Fruit fly (Drosophila melanogaster) whole organism, embryonic: ENCODE data around the gene CG14196.

Source experiments
- Asciz ChIP-seq: fragments of 200-800 bp; sonication (Bioruptor generic); optimal IDR thresholded peaks from 2 replicates; lab custom pipeline; 2017; ENCODE audit warnings: missing biosample characterization, mild to moderate bottlenecking, missing genetic modification characterization, missing genetic modification reagents
- Bdp1 ChIP-seq: fragments of 200-800 bp; sonication (Bioruptor generic); optimal IDR thresholded peaks from 3 replicates; lab custom pipeline; 2016; ENCODE audit warnings: missing biosample characterization, missing genetic modification characterization
- Bgb ChIP-seq: fragments of 200-800 bp; sonication (Bioruptor generic); IDR thresholded peaks from 2 replicates; pipeline ENCODE4 v1.3.6; 2022; ENCODE audit warnings: missing biosample characterization, missing genetic modification characterization; ENCODE audit not compliant: partially characterized antibody
- Blimp-1 ChIP-seq: fragments of 200-800 bp; sonication (Bioruptor generic); optimal IDR thresholded peaks from 3 replicates; lab custom pipeline; 2018; ENCODE audit warnings: missing biosample characterization, missing genetic modification characterization, mild to moderate bottlenecking, moderate library complexity, missing genetic modification reagents
- BtbVII ChIP-seq: fragments of 200-800 bp; sonication (Bioruptor generic); optimal IDR thresholded peaks from 3 replicates; lab custom pipeline; 2017; ENCODE audit warnings: missing biosample characterization, mild to moderate bottlenecking, missing genetic modification characterization
- CG10274 ChIP-seq: fragments of 200-800 bp; sonication (Bioruptor generic); optimal IDR thresholded peaks from 3 replicates; lab custom pipeline; 2017; ENCODE audit warnings: missing biosample characterization, mild to moderate bottlenecking, missing genetic modification characterization
- CG11696 ChIP-seq: fragments of 200-800 bp; sonication (Bioruptor generic); IDR thresholded peaks from 2 replicates; pipeline ENCODE4 v1.3.6; 2022; ENCODE audit warnings: missing biosample characterization, missing genetic modification characterization
- CG13123 ChIP-seq: fragments of 200-800 bp; sonication (Bioruptor generic); optimal IDR thresholded peaks from 2 replicates; lab custom pipeline; 2016; ENCODE audit warnings: missing biosample characterization, missing genetic modification characterization
- CG13287 ChIP-seq: fragments of 200-800 bp; sonication (Bioruptor generic); IDR thresholded peaks from 2 replicates; pipeline ENCODE4 v1.3.6; 2022; ENCODE audit warnings: missing biosample characterization, missing genetic modification characterization; ENCODE audit not compliant: partially characterized antibody
- CG13775 ChIP-seq: fragments of 200-800 bp; sonication (Bioruptor generic); optimal IDR thresholded peaks from 3 replicates; lab custom pipeline; 2017; ENCODE audit warnings: missing biosample characterization, mild to moderate bottlenecking, missing genetic modification characterization
- CG1602 ChIP-seq: fragments of 200-800 bp; sonication (Bioruptor generic); optimal IDR thresholded peaks from 3 replicates; lab custom pipeline; 2016; ENCODE audit warnings: missing biosample characterization, missing genetic modification characterization
- CG16813 ChIP-seq: fragments of 200-800 bp; sonication (Bioruptor generic); IDR thresholded peaks from 3 replicates; pipeline ENCODE4 v1.3.6; 2022; ENCODE audit warnings: missing biosample characterization, missing genetic modification characterization; ENCODE audit not compliant: partially characterized antibody
- CG17186 ChIP-seq: fragments of 200-800 bp; sonication (Bioruptor generic); optimal IDR thresholded peaks from 3 replicates; lab custom pipeline; 2017; ENCODE audit warnings: missing biosample characterization, missing genetic modification reagents, missing genetic modification characterization
- CG17359 ChIP-seq: fragments of 200-800 bp; sonication (Bioruptor generic); optimal IDR thresholded peaks from 3 replicates; lab custom pipeline; 2018; ENCODE audit warnings: missing biosample characterization, mild to moderate bottlenecking, missing genetic modification characterization, moderate library complexity
- CG18011 ChIP-seq: fragments of 200-800 bp; sonication (Bioruptor generic); optimal IDR thresholded peaks from 2 replicates; lab custom pipeline; 2017; ENCODE audit warnings: missing biosample characterization, missing genetic modification characterization, mild to moderate bottlenecking, moderate library complexity, missing genotype
- CG2116 ChIP-seq: fragments of 200-800 bp; sonication (Bioruptor generic); optimal IDR thresholded peaks from 3 replicates; lab custom pipeline; 2018; ENCODE audit warnings: missing biosample characterization, mild to moderate bottlenecking, missing genetic modification characterization
- CG2712 ChIP-seq: fragments of 200-800 bp; optimal IDR thresholded peaks from 3 replicates; lab custom pipeline; 2019; ENCODE audit warnings: missing biosample characterization, mild to moderate bottlenecking, missing genetic modification characterization, moderate library complexity
- CG2875 ChIP-seq: fragments of 200-800 bp; sonication (Bioruptor generic); optimal IDR thresholded peaks from 2 replicates; lab custom pipeline; 2017; ENCODE audit warnings: missing biosample characterization, mild to moderate bottlenecking, missing genetic modification characterization, missing genetic modification reagents
- CG32772 ChIP-seq: fragments of 200-800 bp; sonication (Bioruptor generic); IDR thresholded peaks from 2 replicates; pipeline ENCODE4 v1.3.6; 2022; ENCODE audit warnings: missing biosample characterization, missing genetic modification characterization
- CG3847 ChIP-seq: fragments of 200-800 bp; sonication (Bioruptor generic); IDR thresholded peaks from 2 replicates; pipeline ENCODE4 v1.3.6; 2022; ENCODE audit warnings: missing biosample characterization, missing genetic modification characterization
- CG4820 ChIP-seq: fragments of 200-800 bp; sonication (Bioruptor generic); optimal IDR thresholded peaks from 3 replicates; lab custom pipeline; 2016; ENCODE audit warnings: missing biosample characterization, missing genetic modification characterization
- CG5245 ChIP-seq: fragments of 200-800 bp; sonication (Bioruptor generic); optimal IDR thresholded peaks from 3 replicates; lab custom pipeline; 2016; ENCODE audit warnings: missing biosample characterization, missing genetic modification characterization
- CG6791 ChIP-seq: fragments of 200-800 bp; sonication (Bioruptor generic); IDR thresholded peaks from 3 replicates; pipeline ENCODE4 v1.3.6; 2022; ENCODE audit warnings: missing biosample characterization, missing genetic modification characterization; ENCODE audit not compliant: partially characterized antibody
- Chrac-16 ChIP-seq: fragments of 200-800 bp; sonication (Bioruptor generic); optimal IDR thresholded peaks from 3 replicates; lab custom pipeline; 2016; ENCODE audit warnings: missing biosample characterization, missing genetic modification characterization
- D19A ChIP-seq: fragments of 200-800 bp; optimal IDR thresholded peaks from 3 replicates; lab custom pipeline; 2019; ENCODE audit warnings: missing biosample characterization, mild to moderate bottlenecking, missing genetic modification characterization, moderate library complexity
- Dp ChIP-seq: fragments of 200-800 bp; sonication (Bioruptor generic); optimal IDR thresholded peaks from 2 replicates; lab custom pipeline; 2018; ENCODE audit warnings: missing biosample characterization, mild to moderate bottlenecking, missing genetic modification characterization, moderate library complexity
- Dref ChIP-seq: fragments of 200-800 bp; sonication (Bioruptor generic); IDR thresholded peaks from 2 replicates; pipeline ENCODE4 v1.3.6; 2022; ENCODE audit warnings: missing biosample characterization, missing genetic modification characterization
- Gsc ChIP-seq: fragments of 200-800 bp; sonication (Bioruptor generic); IDR thresholded peaks from 2 replicates; pipeline ENCODE4 v1.3.6; 2022; ENCODE audit warnings: missing biosample characterization, missing genetic modification characterization
- HLH4C ChIP-seq: fragments of 200-800 bp; sonication (Bioruptor generic); IDR thresholded peaks from 3 replicates; pipeline ENCODE4 v1.3.6; 2022; ENCODE audit warnings: missing biosample characterization, missing genetic modification characterization; ENCODE audit not compliant: partially characterized antibody
- MBD-R2 ChIP-seq: fragments of 200-800 bp; sonication (Bioruptor generic); IDR thresholded peaks from 2 replicates; pipeline ENCODE4 v1.3.6; 2022; ENCODE audit warnings: missing biosample characterization, missing genetic modification characterization
- Meics ChIP-seq: fragments of 200-800 bp; sonication (Bioruptor generic); optimal IDR thresholded peaks from 2 replicates; lab custom pipeline; 2017; ENCODE audit warnings: missing biosample characterization, mild to moderate bottlenecking, missing genetic modification characterization
- NC2β ChIP-seq: fragments of 200-800 bp; sonication (Bioruptor generic); optimal IDR thresholded peaks from 2 replicates; lab custom pipeline; 2016; ENCODE audit warnings: missing biosample characterization, missing genetic modification characterization
- NfI ChIP-seq: fragments of 200-800 bp; sonication (Bioruptor generic); optimal IDR thresholded peaks from 3 replicates; lab custom pipeline; 2018; ENCODE audit warnings: missing biosample characterization, mild to moderate bottlenecking, missing genetic modification characterization, moderate library complexity
- Opbp ChIP-seq: fragments of 200-800 bp; sonication (Bioruptor generic); IDR thresholded peaks from 3 replicates; pipeline ENCODE4 v1.3.6; 2022; ENCODE audit warnings: missing biosample characterization, missing genetic modification characterization; ENCODE audit not compliant: partially characterized antibody
- PHDP ChIP-seq: fragments of 200-800 bp; sonication (Bioruptor generic); optimal IDR thresholded peaks from 3 replicates; lab custom pipeline; 2018; ENCODE audit warnings: missing biosample characterization, mild to moderate bottlenecking, missing genetic modification characterization, moderate library complexity
- ab ChIP-seq: fragments of 200-800 bp; sonication (Bioruptor generic); optimal IDR thresholded peaks from 2 replicates; lab custom pipeline; 2016; ENCODE audit warnings: missing biosample characterization, missing genetic modification characterization
- ap ChIP-seq: fragments of 200-800 bp; sonication (Bioruptor generic); IDR thresholded peaks from 2 replicates; pipeline ENCODE4 v1.3.6; 2022; ENCODE audit warnings: missing biosample characterization, missing genetic modification characterization
- ato ChIP-seq: fragments of 200-800 bp; sonication (Bioruptor generic); IDR thresholded peaks from 2 replicates; pipeline ENCODE4 v1.3.6; 2022; ENCODE audit warnings: missing biosample characterization, missing genetic modification characterization; ENCODE audit not compliant: partially characterized antibody
- bbx ChIP-seq: fragments of 200-800 bp; sonication (Bioruptor generic); IDR thresholded peaks from 2 replicates; pipeline ENCODE4 v1.3.6; 2022; ENCODE audit warnings: missing biosample characterization, missing genetic modification characterization; ENCODE audit not compliant: partially characterized antibody
- chif ChIP-seq, 2 experiments: fragments of 200-800 bp; sonication (Bioruptor generic); optimal IDR thresholded peaks; 3 replicates each; lab custom pipeline; 2016; ENCODE audit warnings: missing biosample characterization in 2 of 2, missing genetic modification characterization in 2 of 2
- chinmo ChIP-seq: fragments of 200-800 bp; sonication (Bioruptor generic); IDR thresholded peaks from 4 replicates; pipeline ENCODE4 v1.3.6; 2022; ENCODE audit warnings: missing biosample characterization, missing genetic modification characterization; ENCODE audit not compliant: partially characterized antibody
- gro ChIP-seq: fragments of 200-800 bp; sonication (Bioruptor generic); optimal IDR thresholded peaks from 2 replicates; lab custom pipeline; 2016; ENCODE audit warnings: missing biosample characterization, missing genetic modification characterization
- lmd ChIP-seq: fragments of 200-800 bp; sonication (Bioruptor generic); IDR thresholded peaks from 2 replicates; pipeline ENCODE4 v1.3.6; 2022; ENCODE audit warnings: missing biosample characterization, missing genetic modification characterization
- maf-S ChIP-seq: fragments of 200-800 bp; sonication (Bioruptor generic); optimal IDR thresholded peaks from 2 replicates; lab custom pipeline; 2016; ENCODE audit warnings: missing biosample characterization, missing genetic modification characterization
- mirr ChIP-seq: fragments of 200-800 bp; sonication (Bioruptor generic); optimal IDR thresholded peaks from 3 replicates; lab custom pipeline; 2018; ENCODE audit warnings: missing biosample characterization, mild to moderate bottlenecking, missing genetic modification characterization
- nerfin-2 ChIP-seq: fragments of 200-800 bp; sonication (Bioruptor generic); IDR thresholded peaks from 2 replicates; pipeline ENCODE4 v1.3.6; 2022; ENCODE audit warnings: missing biosample characterization, missing genetic modification characterization; ENCODE audit not compliant: partially characterized antibody
- nmo ChIP-seq: fragments of 200-800 bp; sonication (Bioruptor generic); optimal IDR thresholded peaks from 2 replicates; lab custom pipeline; 2018; ENCODE audit warnings: missing biosample characterization, mild to moderate bottlenecking, missing genetic modification characterization, moderate library complexity
- trem ChIP-seq: fragments of 200-800 bp; optimal IDR thresholded peaks from 3 replicates; lab custom pipeline; 2019; ENCODE audit warnings: missing biosample characterization, mild to moderate bottlenecking, missing genetic modification characterization, moderate library complexity
- unc-4 ChIP-seq: fragments of 200-800 bp; sonication (Bioruptor generic); IDR thresholded peaks from 2 replicates; pipeline ENCODE4 v1.3.6; 2022; ENCODE audit warnings: missing biosample characterization, missing genetic modification characterization; ENCODE audit not compliant: partially characterized antibody
- zen ChIP-seq: fragments of 200-800 bp; sonication (Bioruptor generic); optimal IDR thresholded peaks from 3 replicates; lab custom pipeline; 2018; ENCODE audit warnings: missing biosample characterization, mild to moderate bottlenecking, missing genetic modification characterization, moderate library complexity

The CG14196 gene

DNA sequence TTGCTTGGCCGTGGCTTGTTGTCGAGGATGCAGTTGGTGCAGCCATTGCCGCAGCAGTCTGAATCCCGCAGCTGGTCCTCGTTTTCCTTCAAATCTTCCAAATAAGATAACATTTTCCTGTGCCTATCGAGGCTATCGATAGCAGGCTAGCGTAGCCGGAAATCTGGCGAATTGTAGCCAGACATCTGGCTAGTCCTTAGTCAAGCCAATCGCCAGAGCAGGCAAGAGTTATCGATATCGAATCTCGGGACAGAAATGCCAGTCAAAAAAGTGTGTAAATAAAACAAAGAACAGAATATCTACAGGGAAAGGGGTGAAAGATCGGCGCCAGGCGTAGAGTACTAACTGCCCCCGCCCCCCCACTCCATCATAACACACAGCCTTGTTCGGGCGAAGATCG lies 48.3 kb downstream of the CG14196 start, which contains the start of the genes CG7914 and CG14194 (continued):
- TF ChIP-seq Asciz (GFP tag; lab: Kevin White, UChicago) (no peak), BtbVII (GFP tag; lab: Kevin White, UChicago) (no peak), MBD-R2 (GFP tag; lab: Robert Waterston, UW) (peak; percentile 92), CG5245 (GFP tag; lab: Kevin White, UChicago) (no peak), CG18011 (peak; percentile 46), maf-S (GFP tag; lab: Kevin White, UChicago) (no peak), unc-4 (peak; percentile 70), CG17186 (GFP tag; lab: Kevin White, UChicago) (peak; percentile 47), bbx (GFP tag; lab: Robert Waterston, UW) (peak; percentile 89), CG3847 (GFP tag; lab: Robert Waterston, UW) (no peak), nerfin-2 (peak; percentile 93), CG2116 (GFP tag; lab: Kevin White, UChicago) (peak; percentile 67), Dref (GFP tag; lab: Robert Waterston, UW) (peak; percentile 96), PHDP (no peak), Opbp (GFP tag; lab: Robert Waterston, UW) (peak; percentile 87), nmo (GFP tag; lab: Kevin White, UChicago) (peak; percentile 8), CG13287 (GFP tag; lab: Robert Waterston, UW) (peak; percentile 81), Bgb (GFP tag; lab: Robert Waterston, UW) (peak; percentile 87), trem (tag; lab: Kevin White, UChicago) (peak; percentile 55), CG13775 (no peak), CG2712 (tag; lab: Kevin White, UChicago) (peak; percentile 5), NfI (GFP tag; lab: Kevin White, UChicago) (peak; percentile 12), chif (GFP tag; optimal IDR thresholded peaks at IDR 0.05; lab: Kevin White, UChicago) (no peak)

DNA sequence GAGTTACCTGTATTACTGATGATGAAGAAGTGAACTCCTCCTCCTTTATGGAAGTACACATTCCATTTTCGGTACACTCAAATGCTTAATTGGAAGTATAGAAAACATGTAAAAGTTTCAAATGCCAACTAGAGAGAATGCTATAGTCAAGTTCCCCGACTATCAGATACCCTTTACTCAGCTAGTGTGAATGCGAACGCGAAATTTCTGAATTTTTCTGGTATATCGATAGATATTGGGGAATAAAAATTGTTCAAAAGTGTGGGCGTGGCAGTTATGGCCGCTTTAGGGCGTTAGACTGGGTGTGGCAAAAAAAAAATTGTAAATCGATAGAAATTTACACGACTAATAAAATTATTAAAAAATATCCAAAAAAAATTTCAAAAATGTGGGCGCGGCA lies 50.0 kb downstream of the CG14196 start:
- no peak for TF ChIP-seq ab (GFP tag; lab: Kevin White, UChicago)
- TF ChIP-seq CG6791 = peak; percentile 46; the same call in 1 of the 3 replicates
- TF ChIP-seq CG11696 (GFP tag; lab: Robert Waterston, UW) = no peak
- TF ChIP-seq CG17359 = no peak
- TF ChIP-seq Blimp-1 (GFP tag; lab: Kevin White, UChicago) = no peak
- TF ChIP-seq Meics = no peak
- TF ChIP-seq Chrac-16 (GFP tag; lab: Kevin White, UChicago) = no peak
- no peak for TF ChIP-seq NC2β (GFP tag; lab: Kevin White, UChicago)
- TF ChIP-seq CG16813 (GFP tag; lab: Robert Waterston, UW) = peak; percentile 51
- TF ChIP-seq CG13123 (GFP tag; lab: Kevin White, UChicago) = no peak
- TF ChIP-seq CG32772 (GFP tag; lab: Robert Waterston, UW) = no peak
- TF ChIP-seq zen = no peak
- TF ChIP-seq HLH4C = 0 out of 3 replicates have a peak, but pooled peaks have one; percentile 41
- TF ChIP-seq gro (GFP tag; lab: Kevin White, UChicago) = no peak
- TF ChIP-seq Dp (GFP tag; lab: Kevin White, UChicago) = no peak
- TF ChIP-seq mirr (GFP tag; lab: Kevin White, UChicago) = no peak
- no peak for TF ChIP-seq lmd (GFP tag; lab: Robert Waterston, UW)
- TF ChIP-seq ap (GFP tag; lab: Robert Waterston, UW) = no peak
- TF ChIP-seq chinmo (GFP tag; lab: Robert Waterston, UW) = no peak
- no peak for TF ChIP-seq CG2875 (GFP tag; lab: Kevin White, UChicago)
- no peak for TF ChIP-seq CG4820 (GFP tag; lab: Kevin White, UChicago)
- no peak for TF ChIP-seq Gsc (GFP tag; lab: Robert Waterston, UW)
- no peak for TF ChIP-seq ato (GFP tag; lab: Robert Waterston, UW)
- TF ChIP-seq Bdp1 = no peak
- TF ChIP-seq CG1602 (GFP tag; lab: Kevin White, UChicago) = no peak
- TF ChIP-seq D19A (tag; lab: Kevin White, UChicago) = peak; percentile 36
- no peak for TF ChIP-seq CG10274
